Worm (Caenorhabditis elegans): ENCODE data around the gene F53H4.3.

F53H4.3 gene

DNA sequence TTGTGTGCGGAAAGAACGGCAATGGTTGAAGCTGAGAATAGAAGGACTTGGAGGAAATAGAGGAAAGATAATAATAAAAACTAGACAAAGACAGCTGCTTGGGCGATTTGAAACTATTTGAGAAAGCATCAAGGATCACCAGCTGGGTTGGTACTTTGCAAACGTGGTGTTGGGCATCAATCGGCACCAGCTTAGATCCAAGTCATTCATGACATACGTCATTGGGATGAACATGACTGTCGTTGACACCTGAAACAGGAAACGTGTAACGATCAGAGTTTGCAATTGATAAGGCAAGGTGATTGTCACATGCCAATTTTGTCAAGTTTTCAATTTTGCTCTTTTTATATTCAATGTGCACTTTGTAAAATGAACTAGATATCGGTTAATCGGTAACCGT lies 44.9 kb downstream of the F53H4.3 start (continued):
- TF ChIP-seq zim-3 (tag; optimal IDR thresholded peaks at IDR 0.05) (peak; percentile 15), cebp-2 (GFP tag; IDR thresholded peaks at IDR 0.05) (no peak), fkh-3 (tag; optimal IDR thresholded peaks at IDR 0.05) (no peak), mcd-1 (GFP tag; IDR thresholded peaks at IDR 0.05) (0 out of 2 replicates have a peak, but pooled peaks have one; percentile 19), efl-1 (GFP tag; optimal IDR thresholded peaks at IDR 0.05) (no peak), F37B4.10 (GFP tag; IDR thresholded peaks at IDR 0.05) (no peak), Y79H2A.3 (GFP tag; conservative IDR thresholded peaks at IDR 0.05) (no peak), attf-5 (GFP tag; optimal IDR thresholded peaks at IDR 0.05) (no peak), F39B2.1 (GFP tag; IDR thresholded peaks at IDR 0.05) (no peak), mel-28 (tag; optimal IDR thresholded peaks at IDR 0.05; ENCODE audit: borderline replicate concordance) (no peak), akir-1 (GFP tag; optimal IDR thresholded peaks at IDR 0.05) (no peak), ztf-28 (GFP tag; IDR thresholded peaks at IDR 0.05) (no peak), ztf-22 (GFP tag; optimal IDR thresholded peaks at IDR 0.05) (peak; percentile 35), sptf-2 (GFP tag; optimal IDR thresholded peaks at IDR 0.05) (no peak), K12H6.12 (tag; optimal IDR thresholded peaks at IDR 0.05) (no peak), athp-1 (tag; optimal IDR thresholded peaks at IDR 0.05) (no peak), ztf-26 (tag; optimal IDR thresholded peaks at IDR 0.05) (no peak), ceh-100 (GFP tag; IDR thresholded peaks at IDR 0.05) (no peak), attf-6 (GFP tag; IDR thresholded peaks at IDR 0.05) (no peak), hlh-26 (GFP tag; conservative IDR thresholded peaks at IDR 0.05) (no peak), nhr-120 (GFP tag; IDR thresholded peaks at IDR 0.05) (no peak), F49E8.2 (tag; optimal IDR thresholded peaks at IDR 0.05; ENCODE audit: insufficient read depth) (no peak), lag-1 (GFP tag; IDR thresholded peaks at IDR 0.05) (no peak), egl-18 (GFP tag; IDR thresholded peaks at IDR 0.05) (no peak), zfh-2 (GFP tag; conservative IDR thresholded peaks at IDR 0.05) (no peak), rec-8 (tag; optimal IDR thresholded peaks at IDR 0.05) (no peak), D2030.7 (GFP tag; IDR thresholded peaks at IDR 0.05) (no peak), madf-10 (tag; optimal IDR thresholded peaks at IDR 0.05) (peak; percentile 66), unc-130 (GFP tag; optimal IDR thresholded peaks at IDR 0.05) (no peak), nhr-80 (tag; optimal IDR thresholded peaks at IDR 0.05) (peak; percentile 98), nfya-2 (GFP tag; IDR thresholded peaks at IDR 0.05) (no peak), Y67H2A.10 (GFP tag; conservative IDR thresholded peaks at IDR 0.05) (no peak), aptf-2 (GFP tag; conservative IDR thresholded peaks at IDR 0.05) (no peak), atf-7 (tag; optimal IDR thresholded peaks at IDR 0.05) (peak; percentile 94), ccch-3 (GFP tag; optimal IDR thresholded peaks at IDR 0.05) (no peak), mes-4 (tag; optimal IDR thresholded peaks at IDR 0.05) (no peak), snpc-1.1 (tag; optimal IDR thresholded peaks at IDR 0.05; ENCODE audit: insufficient read depth) (no peak), nhr-90 (tag; optimal IDR thresholded peaks at IDR 0.05) (peak; percentile 68), bed-1 (GFP tag; IDR thresholded peaks at IDR 0.05) (no peak), lsl-1 (GFP tag; optimal IDR thresholded peaks at IDR 0.05) (no peak), lin-35 (GFP tag; optimal IDR thresholded peaks at IDR 0.05) (no peak), rpc-1 (optimal IDR thresholded peaks at IDR 0.05) (no peak), rpc-1 (tag; optimal IDR thresholded peaks at IDR 0.05) (no peak), F55B11.4 (tag; optimal IDR thresholded peaks at IDR 0.05; ENCODE audit: borderline replicate concordance, insufficient read depth) (no peak), C06A6.2 (GFP tag; conservative IDR thresholded peaks at IDR 0.05) (0 out of 2 replicates have a peak, but pooled peaks have one; percentile 40), dpff-1 (tag; optimal IDR thresholded peaks at IDR 0.05) (no peak), ztf-3 (GFP tag; optimal IDR thresholded peaks at IDR 0.05) (no peak), mxl-1 (tag; optimal IDR thresholded peaks at IDR 0.05) (no peak), hsf-1 (GFP tag; IDR thresholded peaks at IDR 0.05) (no peak), F33H1.4 (GFP tag; IDR thresholded peaks at IDR 0.05) (no peak)

Data from whole organism, young adult.